Comparison of ENCODE assay signal across 5 worm cellular contexts in the genomic region with DNA sequence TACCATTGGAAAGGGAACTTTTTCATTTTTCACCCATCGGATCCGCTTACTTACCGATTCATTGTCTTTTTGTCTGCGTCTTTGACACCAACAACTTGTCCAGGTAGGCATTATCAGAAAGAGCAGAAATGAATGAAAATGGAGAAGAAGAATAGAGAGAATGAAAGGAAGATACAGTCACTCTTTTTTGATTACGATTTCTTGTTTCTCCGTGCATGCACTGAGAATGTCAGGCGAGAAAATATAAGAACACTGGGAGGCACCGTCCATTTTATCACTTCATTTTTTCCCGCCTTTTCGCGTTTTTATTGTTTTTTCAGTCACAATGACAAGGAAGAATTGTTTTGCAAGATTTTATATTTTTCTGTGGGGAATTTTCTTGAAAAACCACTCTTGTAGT.
TF ChIP-seq lines count a peak whose summit lies in the region.

No protein-coding gene starts in this region.

TF ChIP-seq in whole organism, L1 larva, 84 proteins besides CTCF, POLR2A, EP300 and RAD21:
- TF ChIP-seq ztf-4 (tag; optimal IDR thresholded peaks at IDR 0.05; lab: Kevin White, UChicago) (no peak), nhr-19 (GFP tag; conservative IDR thresholded peaks at IDR 0.05; lab: Robert Waterston, UW) (no peak), unc-98 (GFP tag; IDR thresholded peaks at IDR 0.05; lab: Robert Waterston, UW) (no peak), elt-2 (tag; optimal IDR thresholded peaks at IDR 0.05; lab: Kevin White, UChicago) (peak; percentile 43)

TF ChIP-seq in whole organism, L2 larva, 48 proteins besides CTCF, POLR2A, EP300 and RAD21:
- TF ChIP-seq fos-1 (tag; optimal IDR thresholded peaks at IDR 0.05; lab: Kevin White, UChicago) (peak; percentile 56), C34F6.9 (tag; optimal IDR thresholded peaks at IDR 0.05; lab: Kevin White, UChicago) (no peak), unc-55 (GFP tag; optimal IDR thresholded peaks at IDR 0.05; lab: Kevin White, UChicago) (no peak)

TF ChIP-seq in whole organism, L3 larva, 47 proteins besides CTCF, POLR2A, EP300 and RAD21:
- TF ChIP-seq unc-39 (tag; optimal IDR thresholded peaks at IDR 0.05; lab: Kevin White, UChicago) (no peak), pqm-1 (tag; optimal IDR thresholded peaks at IDR 0.05; lab: Kevin White, UChicago) (peak; percentile 11), elt-2 (tag; optimal IDR thresholded peaks at IDR 0.05; lab: Kevin White, UChicago) (peak; percentile 62)

TF ChIP-seq in whole organism, L4 larva, 104 proteins besides CTCF, POLR2A, EP300 and RAD21:
- TF ChIP-seq Y75B8A.6 (GFP tag; IDR thresholded peaks at IDR 0.05; lab: Robert Waterston, UW), result no peak
- TF ChIP-seq pqm-1 (tag; optimal IDR thresholded peaks at IDR 0.05; lab: Kevin White, UChicago), result peak; percentile 39
- TF ChIP-seq lin-29 (GFP tag; IDR thresholded peaks at IDR 0.05; lab: Robert Waterston, UW), result no peak
- no peak for TF ChIP-seq F44E2.7 (GFP tag; IDR thresholded peaks at IDR 0.05; lab: Robert Waterston, UW)
- TF ChIP-seq madf-9 (GFP tag; conservative IDR thresholded peaks at IDR 0.05; lab: Robert Waterston, UW), result no peak
- TF ChIP-seq aha-1 (tag; lab: Kevin White, UChicago), result peak; percentile 82
- TF ChIP-seq ceh-28 (tag; optimal IDR thresholded peaks at IDR 0.05; lab: Kevin White, UChicago), result no peak
- no peak for TF ChIP-seq set-16 (GFP tag; IDR thresholded peaks at IDR 0.05; lab: Robert Waterston, UW)
- no peak for TF ChIP-seq lsy-2 (tag; optimal IDR thresholded peaks at IDR 0.05; lab: Kevin White, UChicago)
- peak; percentile 34 for TF ChIP-seq nhr-28 (tag; optimal IDR thresholded peaks at IDR 0.05; lab: Kevin White, UChicago)

TF ChIP-seq in whole organism, young adult, 124 proteins besides CTCF, POLR2A, EP300 and RAD21:
- TF ChIP-seq die-1 (tag; optimal IDR thresholded peaks at IDR 0.05; lab: Kevin White, UChicago) (no peak), nhr-80 (tag; optimal IDR thresholded peaks at IDR 0.05; lab: Kevin White, UChicago) (peak; percentile 71), fkh-3 (tag; optimal IDR thresholded peaks at IDR 0.05; lab: Kevin White, UChicago) (no peak), ztf-3 (GFP tag; optimal IDR thresholded peaks at IDR 0.05; lab: Kevin White, UChicago) (no peak), mel-28 (tag; optimal IDR thresholded peaks at IDR 0.05; lab: Kevin White, UChicago; ENCODE audit: borderline replicate concordance) (no peak), ceh-40 (GFP tag; IDR thresholded peaks at IDR 0.05; lab: Robert Waterston, UW) (no peak)
